Fruit fly (Drosophila melanogaster) whole organism, embryonic: Measurements from ENCODE around the gene Dpm2.

Experiments used
- CG10565 ChIP-seq: fragments of 200-800 bp; sonication (Bioruptor generic); optimal IDR thresholded peaks from 3 replicates; lab custom pipeline; 2016; ENCODE audit warnings: missing biosample characterization, mild to moderate bottlenecking, missing genetic modification characterization
- CG10979 ChIP-seq: fragments of 200-800 bp; sonication (Bioruptor generic); optimal IDR thresholded peaks from 2 replicates; lab custom pipeline; 2018; ENCODE audit warnings: missing biosample characterization, mild to moderate bottlenecking, missing genetic modification characterization, moderate library complexity
- CG11456 ChIP-seq: fragments of 200-800 bp; sonication (Bioruptor generic); IDR thresholded peaks from 3 replicates; pipeline ENCODE4 v1.3.6; 2022; ENCODE audit warnings: missing biosample characterization, missing genetic modification characterization
- CG11696 ChIP-seq: fragments of 200-800 bp; sonication (Bioruptor generic); IDR thresholded peaks from 2 replicates; pipeline ENCODE4 v1.3.6; 2022; ENCODE audit warnings: missing biosample characterization, missing genetic modification characterization
- CG12236 ChIP-seq: fragments of 200-800 bp; sonication (Bioruptor generic); optimal IDR thresholded peaks from 2 replicates; lab custom pipeline; 2016; ENCODE audit warnings: missing biosample characterization, missing genetic modification characterization
- CG1233 ChIP-seq: fragments of 200-800 bp; sonication (Bioruptor generic); optimal IDR thresholded peaks from 4 replicates; lab custom pipeline; 2018; ENCODE audit warnings: missing biosample characterization, mild to moderate bottlenecking, missing genetic modification characterization
- CG12769 ChIP-seq: fragments of 200-800 bp; sonication (Bioruptor generic); optimal IDR thresholded peaks from 2 replicates; lab custom pipeline; 2019; ENCODE audit warnings: missing biosample characterization, mild to moderate bottlenecking, missing genetic modification characterization, moderate library complexity
- CG12942 ChIP-seq: fragments of 200-800 bp; sonication (Bioruptor generic); optimal IDR thresholded peaks from 3 replicates; lab custom pipeline; 2016; ENCODE audit warnings: missing biosample characterization, missing genetic modification characterization
- CG13287 ChIP-seq: fragments of 200-800 bp; sonication (Bioruptor generic); IDR thresholded peaks from 2 replicates; pipeline ENCODE4 v1.3.6; 2022; ENCODE audit warnings: missing biosample characterization, missing genetic modification characterization; ENCODE audit not compliant: partially characterized antibody
- CG14050 ChIP-seq: fragments of 200-800 bp; sonication (Bioruptor generic); IDR thresholded peaks from 3 replicates; pipeline ENCODE4 v1.3.6; 2022; ENCODE audit warnings: missing biosample characterization, missing genetic modification characterization
- CG14710 ChIP-seq: fragments of 200-800 bp; sonication (Bioruptor generic); optimal IDR thresholded peaks from 3 replicates; lab custom pipeline; 2019; ENCODE audit warnings: missing biosample characterization, mild to moderate bottlenecking, missing genetic modification characterization, moderate library complexity
- CG14965 ChIP-seq: fragments of 200-800 bp; sonication (Bioruptor generic); optimal IDR thresholded peaks from 2 replicates; lab custom pipeline; 2016; ENCODE audit warnings: missing biosample characterization, missing genetic modification characterization, borderline replicate concordance
- CG15269 ChIP-seq: fragments of 200-800 bp; sonication (Bioruptor generic); optimal IDR thresholded peaks from 2 replicates; lab custom pipeline; 2018; ENCODE audit warnings: missing biosample characterization, mild to moderate bottlenecking, missing genetic modification characterization, moderate library complexity
- CG16815 ChIP-seq: fragments of 200-800 bp; sonication (Bioruptor generic); optimal IDR thresholded peaks from 3 replicates; lab custom pipeline; 2017; ENCODE audit warnings: missing biosample characterization, mild to moderate bottlenecking, missing genetic modification characterization
- CG16863 ChIP-seq: fragments of 200-800 bp; sonication (Bioruptor generic); optimal IDR thresholded peaks from 3 replicates; lab custom pipeline; 2016; ENCODE audit warnings: missing biosample characterization, missing genetic modification characterization
- CG17612 ChIP-seq: fragments of 200-800 bp; sonication (Bioruptor generic); IDR thresholded peaks from 2 replicates; pipeline ENCODE4 v1.3.6; 2022; ENCODE audit warnings: missing biosample characterization, missing genetic modification characterization
- CG17829 ChIP-seq: fragments of 200-800 bp; optimal IDR thresholded peaks from 2 replicates; lab custom pipeline; 2019; ENCODE audit warnings: missing biosample characterization, mild to moderate bottlenecking, missing genetic modification characterization, moderate library complexity
- CG18011 ChIP-seq: fragments of 200-800 bp; sonication (Bioruptor generic); optimal IDR thresholded peaks from 2 replicates; lab custom pipeline; 2017; ENCODE audit warnings: missing biosample characterization, missing genetic modification characterization, mild to moderate bottlenecking, moderate library complexity, missing genotype
- CG2120 ChIP-seq: fragments of 200-800 bp; sonication (Bioruptor generic); optimal IDR thresholded peaks from 3 replicates; lab custom pipeline; 2016; ENCODE audit warnings: missing biosample characterization, missing genetic modification characterization
- CG2202 ChIP-seq: fragments of 200-800 bp; sonication (Bioruptor generic); optimal IDR thresholded peaks from 2 replicates; lab custom pipeline; 2018; ENCODE audit warnings: missing biosample characterization, mild to moderate bottlenecking, missing genetic modification characterization
- CG31365 ChIP-seq: fragments of 200-800 bp; sonication (Bioruptor generic); optimal IDR thresholded peaks from 2 replicates; lab custom pipeline; 2018; ENCODE audit warnings: missing biosample characterization, mild to moderate bottlenecking, missing genetic modification characterization
- CG33557 ChIP-seq: fragments of 200-800 bp; sonication (Bioruptor generic); optimal IDR thresholded peaks from 2 replicates; lab custom pipeline; 2019; ENCODE audit warnings: missing biosample characterization, mild to moderate bottlenecking, missing genetic modification characterization, moderate library complexity
- CG4820 ChIP-seq: fragments of 200-800 bp; sonication (Bioruptor generic); optimal IDR thresholded peaks from 3 replicates; lab custom pipeline; 2016; ENCODE audit warnings: missing biosample characterization, missing genetic modification characterization
- CG8290 ChIP-seq, 3 experiments: fragments of 200-800 bp; sonication (Bioruptor generic); optimal IDR thresholded peaks; 2 replicates each; lab custom pipeline; 2016 to 2019; ENCODE audit warnings: missing biosample characterization in 3 of 3, missing genetic modification characterization in 3 of 3, mild to moderate bottlenecking in 2 of 3, moderate library complexity in 1 of 3
- CG8359 ChIP-seq: fragments of 200-800 bp; sonication (Bioruptor generic); optimal IDR thresholded peaks from 2 replicates; lab custom pipeline; 2017; ENCODE audit warnings: missing biosample characterization, mild to moderate bottlenecking, missing genetic modification characterization, borderline replicate concordance
- CG9932 ChIP-seq: fragments of 200-800 bp; sonication (Bioruptor generic); IDR thresholded peaks from 2 replicates; pipeline ENCODE4 v1.3.6; 2022; ENCODE audit warnings: missing biosample characterization, missing genetic modification characterization
- Ets65A ChIP-seq: fragments of 200-800 bp; sonication (Bioruptor generic); peaks from one replicate; lab custom pipeline; 2016; ENCODE audit warnings: missing biosample characterization, missing genetic modification characterization
- Hmx ChIP-seq: fragments of 200-800 bp; sonication (Bioruptor generic); optimal IDR thresholded peaks from 2 replicates; lab custom pipeline; 2016; ENCODE audit warnings: missing biosample characterization, missing genetic modification characterization
- Hr39 ChIP-seq: fragments of >200 bp; optimal IDR thresholded peaks from 2 replicates; lab custom pipeline; 2017
- Mrtf ChIP-seq: fragments of 200-800 bp; sonication (Bioruptor generic); IDR thresholded peaks from 3 replicates; pipeline ENCODE4 v1.3.6; 2022; ENCODE audit warnings: missing biosample characterization, missing genetic modification characterization
- Opbp ChIP-seq: fragments of 200-800 bp; sonication (Bioruptor generic); IDR thresholded peaks from 3 replicates; pipeline ENCODE4 v1.3.6; 2022; ENCODE audit warnings: missing biosample characterization, missing genetic modification characterization; ENCODE audit not compliant: partially characterized antibody
- Scr ChIP-seq: fragments of 200-800 bp; sonication (Bioruptor generic); IDR thresholded peaks from 2 replicates; pipeline ENCODE4 v1.3.6; 2022; ENCODE audit warnings: missing biosample characterization, missing genetic modification characterization; ENCODE audit not compliant: partially characterized antibody
- Sin3A ChIP-seq: fragments of >200 bp; optimal IDR thresholded peaks from 2 replicates; lab custom pipeline; 2018
- Stat92E ChIP-seq, 3 experiments: fragments of >200 bp in 2 of 3; fragments of 200-800 bp in 1 of 3; sonication (Bioruptor generic) in 1 of 3; optimal IDR thresholded peaks; 2 replicates each; lab custom pipeline; 2017 to 2019; ENCODE audit warnings: missing biosample characterization in 3 of 3, missing genetic modification characterization in 3 of 3, mild to moderate bottlenecking in 1 of 3, moderate library complexity in 1 of 3
- Xrp1 ChIP-seq: fragments of 200-800 bp; sonication (Bioruptor generic); IDR thresholded peaks from 2 replicates; pipeline ENCODE4 v1.3.6; 2022; ENCODE audit warnings: missing biosample characterization, missing genetic modification characterization
- al ChIP-seq: fragments of 200-800 bp; sonication (Bioruptor generic); IDR thresholded peaks from 2 replicates; pipeline ENCODE4 v1.3.6; 2022; ENCODE audit warnings: missing biosample characterization, missing genetic modification characterization
- bowl ChIP-seq: fragments of 200-800 bp; sonication (Bioruptor generic); IDR thresholded peaks from 2 replicates; pipeline ENCODE4 v1.3.6; 2022; ENCODE audit warnings: missing biosample characterization, missing genetic modification characterization
- bsh ChIP-seq, 2 experiments: fragments of 200-800 bp; sonication (Bioruptor generic); optimal IDR thresholded peaks; 2 replicates each; lab custom pipeline; 2017 to 2018; ENCODE audit warnings: mild to moderate bottlenecking in 2 of 2, missing biosample characterization in 2 of 2, missing genetic modification characterization in 2 of 2, moderate library complexity in 1 of 2
- btn ChIP-seq: fragments of 200-800 bp; sonication (Bioruptor generic); optimal IDR thresholded peaks from 2 replicates; lab custom pipeline; 2016; ENCODE audit warnings: missing biosample characterization, missing genetic modification characterization
- hkb ChIP-seq, 2 experiments: fragments of 200-800 bp in 1 of 2; fragments of >200 bp in 1 of 2; sonication (Bioruptor generic) in 1 of 2; IDR thresholded peaks in 1 of 2; optimal IDR thresholded peaks in 1 of 2; 2 replicates each; pipeline versions ENCODE4 v1.3.6 to Lab custom; 2017 to 2022; ENCODE audit warnings: missing biosample characterization in 1 of 2, missing genetic modification characterization in 1 of 2
- jumu ChIP-seq: fragments of 200-800 bp; sonication (Bioruptor generic); optimal IDR thresholded peaks from 3 replicates; lab custom pipeline; 2016; ENCODE audit warnings: missing biosample characterization, missing genetic modification characterization
- kah ChIP-seq: fragments of 200-800 bp; sonication (Bioruptor generic); optimal IDR thresholded peaks from 2 replicates; lab custom pipeline; 2018; ENCODE audit warnings: missing biosample characterization, mild to moderate bottlenecking, missing genetic modification characterization
- pzg ChIP-seq: fragments of 200-800 bp; sonication (Bioruptor generic); optimal IDR thresholded peaks from 3 replicates; lab custom pipeline; 2018; ENCODE audit warnings: missing biosample characterization, mild to moderate bottlenecking, missing genetic modification characterization, moderate library complexity
- salm ChIP-seq: fragments of 200-800 bp; sonication (Bioruptor generic); optimal IDR thresholded peaks from 2 replicates; lab custom pipeline; 2018; ENCODE audit warnings: missing biosample characterization, mild to moderate bottlenecking, missing genetic modification characterization
- slp2 ChIP-seq: fragments of 200-800 bp; sonication (Bioruptor generic); optimal IDR thresholded peaks from 2 replicates; lab custom pipeline; 2016; ENCODE audit warnings: missing biosample characterization, missing genetic modification characterization
- tll ChIP-seq, 2 experiments: fragments of 200-800 bp in 1 of 2; fragments of >200 bp in 1 of 2; sonication (Bioruptor generic) in 1 of 2; optimal IDR thresholded peaks; 2 replicates each; lab custom pipeline; 2017 to 2019; ENCODE audit warnings: missing biosample characterization in 2 of 2, missing genetic modification characterization in 2 of 2, mild to moderate bottlenecking in 1 of 2, moderate library complexity in 1 of 2
- wor ChIP-seq: fragments of 200-800 bp; sonication (Bioruptor generic); IDR thresholded peaks from 2 replicates; pipeline ENCODE4 v1.3.6; 2022; ENCODE audit warnings: missing biosample characterization, missing genetic modification characterization
- zen ChIP-seq: fragments of 200-800 bp; sonication (Bioruptor generic); optimal IDR thresholded peaks from 3 replicates; lab custom pipeline; 2018; ENCODE audit warnings: missing biosample characterization, mild to moderate bottlenecking, missing genetic modification characterization, moderate library complexity

Gene Dpm2

dm6 chr3L:3301171-3301738 lies 18.1 kb upstream of the Dpm2 start (continued):
- TF ChIP-seq Opbp (GFP tag; lab: Robert Waterston, UW) (no peak), al (GFP tag; lab: Robert Waterston, UW) (peak; percentile 79), CG8359 (GFP tag; lab: Kevin White, UChicago) (peak; percentile 76), CG11456 (peak; percentile 81), zen (peak; percentile 84), salm (peak; percentile 91), tll (GFP tag; optimal IDR thresholded peaks at IDR 0.05; lab: Kevin White, UChicago) (no peak), CG13287 (GFP tag; lab: Robert Waterston, UW) (no peak; the same call in 1 of the 2 replicates), CG16815 (peak; percentile 69), CG11696 (GFP tag; lab: Robert Waterston, UW) (peak; percentile 73), Mrtf (GFP tag; lab: Robert Waterston, UW) (peak; percentile 86), Scr (GFP tag; lab: Robert Waterston, UW) (no peak), bsh (GFP tag; optimal IDR thresholded peaks at IDR 0.05; lab: Kevin White, UChicago) (peak in 1 of 2 experiments; percentile 94), CG8290 (GFP tag; optimal IDR thresholded peaks at IDR 0.05; lab: Kevin White, UChicago) (peak; percentile 37), CG8290 (tag; optimal IDR thresholded peaks at IDR 0.05; lab: Kevin White, UChicago) (peak in 1 of 2 experiments; percentile 63), Xrp1 (GFP tag; lab: Robert Waterston, UW) (peak; percentile 91), Hr39 (lab: Kevin White, UChicago) (no peak), CG14050 (GFP tag; lab: Robert Waterston, UW) (peak; percentile 84), CG12769 (peak; percentile 85), btn (GFP tag; lab: Kevin White, UChicago) (peak; percentile 74), Sin3A (lab: Kevin White, UChicago) (no peak), CG2202 (tag; lab: Kevin White, UChicago) (peak; percentile 79), wor (GFP tag; lab: Robert Waterston, UW) (peak; percentile 89), CG17829 (tag; lab: Kevin White, UChicago) (peak; percentile 92), slp2 (peak; percentile 84), kah (GFP tag; lab: Kevin White, UChicago) (peak; percentile 82), CG14710 (tag; lab: Kevin White, UChicago) (peak; percentile 88), pzg (GFP tag; lab: Kevin White, UChicago) (no peak), CG33557 (GFP tag; lab: Kevin White, UChicago) (peak; percentile 68), hkb (optimal IDR thresholded peaks at IDR 0.05; lab: Kevin White, UChicago) (no peak), hkb (GFP tag; IDR thresholded peaks at IDR 0.05; lab: Robert Waterston, UW) (peak; percentile 96), CG14965 (GFP tag; lab: Kevin White, UChicago) (peak; percentile 61), CG16863 (GFP tag; lab: Kevin White, UChicago) (peak; percentile 88), CG2120 (peak; percentile 94), CG12942 (GFP tag; lab: Kevin White, UChicago) (peak; percentile 84), CG12236 (GFP tag; lab: Kevin White, UChicago) (peak; percentile 69), CG1233 (GFP tag; lab: Kevin White, UChicago) (peak; percentile 90), Stat92E (GFP tag; optimal IDR thresholded peaks at IDR 0.05; lab: Kevin White, UChicago) (peak in 2 of 3 experiments; percentile 26 to 37), CG15269 (peak; percentile 96), Hmx (GFP tag; lab: Kevin White, UChicago) (peak; percentile 78), CG10565 (peak; percentile 56), CG31365 (tag; lab: Kevin White, UChicago) (peak; percentile 68), jumu (GFP tag; lab: Kevin White, UChicago) (peak; percentile 81), CG4820 (GFP tag; lab: Kevin White, UChicago) (peak; percentile 90), CG10979 (tag; lab: Kevin White, UChicago) (peak; percentile 92), CG17612 (GFP tag; lab: Robert Waterston, UW) (peak; percentile 60; the same call in 1 of the 2 replicates), CG18011 (peak; percentile 74), CG9932 (GFP tag; lab: Robert Waterston, UW) (peak; percentile 70), Ets65A (GFP tag; lab: Kevin White, UChicago) (peak; percentile 98), bowl (GFP tag; lab: Robert Waterston, UW) (peak; percentile 73; the same call in 1 of the 2 replicates)
